Worm (Caenorhabditis elegans): ENCODE results near the gene C11G6.2.

C11G6.2 gene

ce11 chrX:16331425-16331824 is 3.0 kb downstream of the C11G6.2 start:
- TF ChIP-seq unc-62 (GFP tag; optimal IDR thresholded peaks at IDR 0.05) = no peak

- TF ChIP-seq unc-62 (GFP tag; optimal IDR thresholded peaks at IDR 0.05) = no peak
Measured at ce11 chrX:16331932-16332485, 3.6 kb downstream of the C11G6.2 start, which contains the start of gene taf-3. TSS of gene taf-3 (plus strand) at chrX:16332435.

DNA sequence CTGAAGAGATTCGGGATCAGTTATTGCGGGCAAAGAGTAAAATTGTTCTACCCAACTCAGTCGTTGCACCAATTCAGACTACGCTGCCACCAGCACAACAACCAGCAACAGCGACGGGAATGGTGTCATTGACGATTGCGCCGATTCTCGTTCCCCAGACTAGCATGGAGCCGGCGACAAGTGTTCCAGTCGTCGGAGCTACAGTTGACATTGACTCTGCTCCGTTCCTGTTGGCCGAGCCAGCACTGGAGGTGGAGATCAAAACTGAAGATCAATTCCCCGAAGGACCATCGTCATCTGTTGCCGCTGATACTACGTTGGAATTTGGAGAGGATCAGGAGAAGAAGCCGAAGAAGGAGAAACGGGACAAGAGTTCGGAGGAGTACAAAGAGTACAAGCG is 7.0 kb downstream of the C11G6.2 start:
- TF ChIP-seq unc-62 (GFP tag; optimal IDR thresholded peaks at IDR 0.05) = no peak

DNA sequence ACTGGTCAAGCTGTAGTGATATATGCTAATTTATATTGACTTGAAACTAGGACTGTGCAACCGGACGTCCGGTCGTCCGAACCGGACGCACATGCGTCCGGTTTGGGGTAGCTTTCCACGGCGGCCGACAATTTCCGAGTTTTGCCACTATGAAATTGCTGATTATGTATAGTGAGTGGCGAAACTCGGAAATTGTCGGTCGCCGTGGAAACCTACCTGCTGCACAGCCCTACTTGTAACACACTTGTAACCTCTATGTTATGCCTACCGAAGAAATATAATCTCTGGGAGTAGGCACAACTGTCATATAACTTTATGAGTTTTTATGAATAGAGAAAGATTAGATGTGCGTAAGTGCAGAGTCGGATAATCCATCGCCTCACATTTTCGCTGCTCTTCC is 8.5 kb downstream of the C11G6.2 start:
- no peak for TF ChIP-seq unc-62 (GFP tag; optimal IDR thresholded peaks at IDR 0.05)

DNA sequence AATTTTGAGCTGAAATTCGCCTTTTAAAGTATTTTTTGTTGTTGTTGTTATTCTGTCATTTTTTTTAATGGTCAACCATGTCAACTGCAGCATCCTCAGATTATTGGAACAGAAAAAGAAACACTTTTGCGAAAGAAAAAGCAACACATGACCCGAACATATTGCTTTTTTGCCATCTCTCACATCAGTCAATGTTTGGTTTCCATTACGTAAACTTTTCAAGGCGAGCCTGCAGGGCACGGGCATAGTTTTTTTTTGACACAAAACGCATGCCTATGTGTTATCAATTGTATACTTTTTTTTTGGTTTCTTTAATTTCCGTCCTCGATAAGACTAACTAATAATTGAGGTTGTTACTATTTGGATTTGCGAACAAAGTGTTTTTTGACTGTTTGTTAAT is 9.0 kb downstream of the C11G6.2 start:
- TF ChIP-seq unc-62 (GFP tag; optimal IDR thresholded peaks at IDR 0.05) = no peak

DNA sequence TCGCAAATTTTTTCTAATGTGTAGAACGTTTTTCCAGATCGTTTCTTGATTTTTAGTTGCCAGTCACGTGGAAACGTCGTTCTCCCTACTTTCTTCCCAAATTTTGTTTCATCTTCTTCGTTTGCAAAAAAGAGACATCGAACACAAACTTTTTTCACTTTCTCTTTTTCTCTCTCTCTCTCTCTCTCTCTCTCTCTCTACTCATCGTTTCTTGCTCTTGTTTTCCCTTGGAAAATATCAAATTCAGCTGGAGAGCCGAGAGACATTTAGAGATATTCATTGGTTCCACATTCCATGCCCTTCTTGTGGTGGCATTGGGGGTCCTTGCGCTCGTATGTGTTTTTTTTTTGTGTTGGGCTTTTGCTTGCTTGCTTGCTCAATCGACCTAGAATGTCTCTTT is 10.8 kb downstream of the C11G6.2 start:
- no peak for TF ChIP-seq unc-62 (GFP tag; optimal IDR thresholded peaks at IDR 0.05)

ce11 chrX:16341838-16342237 is 13.4 kb downstream of the C11G6.2 start:
- no peak for TF ChIP-seq unc-62 (GFP tag; optimal IDR thresholded peaks at IDR 0.05)

ce11 chrX:16342256-16342655 is 13.8 kb downstream of the C11G6.2 start:
- no peak for TF ChIP-seq unc-62 (GFP tag; optimal IDR thresholded peaks at IDR 0.05)

DNA sequence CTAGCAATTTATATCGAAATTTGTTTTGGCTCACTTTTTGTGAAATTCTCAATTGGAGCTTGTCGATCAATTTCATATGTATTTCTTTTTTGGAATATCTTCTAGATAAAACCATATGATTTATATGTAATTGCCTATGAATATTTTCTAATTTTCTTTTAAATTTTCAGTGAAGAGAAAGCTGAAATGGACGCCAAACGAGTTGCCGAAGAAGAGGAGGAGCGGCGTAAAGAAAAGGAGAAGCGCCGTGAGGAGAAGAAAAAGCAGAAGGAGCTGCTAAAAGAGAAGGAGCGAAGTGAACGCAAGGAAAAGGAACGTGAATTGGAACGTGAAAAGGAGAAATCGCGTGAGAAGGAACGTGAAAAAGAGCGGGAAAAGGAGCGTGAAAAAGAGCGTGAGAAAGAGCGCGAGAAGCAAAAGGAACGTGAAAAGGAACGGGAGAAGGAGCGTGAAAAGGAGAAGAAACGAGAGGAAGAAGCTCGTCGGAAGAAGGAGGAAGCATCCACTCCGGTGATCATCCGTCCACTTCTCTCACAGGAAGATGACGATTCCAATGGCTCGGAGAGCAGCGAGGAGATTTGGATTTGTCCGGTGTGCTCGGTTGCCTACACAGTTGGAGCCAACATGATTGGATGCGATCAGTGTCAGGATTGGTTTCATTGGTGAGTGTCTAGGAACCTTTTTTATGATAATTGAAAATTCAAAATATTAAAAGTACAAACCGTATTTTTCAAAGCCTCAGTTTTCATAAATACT is 15.6 kb downstream of the C11G6.2 start:
- TF ChIP-seq unc-62 (GFP tag; optimal IDR thresholded peaks at IDR 0.05) = no peak

ce11 chrX:16345296-16345695 is 16.9 kb downstream of the C11G6.2 start:
- no peak for TF ChIP-seq unc-62 (GFP tag; optimal IDR thresholded peaks at IDR 0.05)

- TF ChIP-seq unc-62 (GFP tag; optimal IDR thresholded peaks at IDR 0.05) = no peak
Measured at ce11 chrX:16346212-16346883, 17.9 kb downstream of the C11G6.2 start.

- no peak for TF ChIP-seq unc-62 (GFP tag; optimal IDR thresholded peaks at IDR 0.05)
Measured at ce11 chrX:16349019-16349418, 20.6 kb downstream of the C11G6.2 start.

DNA sequence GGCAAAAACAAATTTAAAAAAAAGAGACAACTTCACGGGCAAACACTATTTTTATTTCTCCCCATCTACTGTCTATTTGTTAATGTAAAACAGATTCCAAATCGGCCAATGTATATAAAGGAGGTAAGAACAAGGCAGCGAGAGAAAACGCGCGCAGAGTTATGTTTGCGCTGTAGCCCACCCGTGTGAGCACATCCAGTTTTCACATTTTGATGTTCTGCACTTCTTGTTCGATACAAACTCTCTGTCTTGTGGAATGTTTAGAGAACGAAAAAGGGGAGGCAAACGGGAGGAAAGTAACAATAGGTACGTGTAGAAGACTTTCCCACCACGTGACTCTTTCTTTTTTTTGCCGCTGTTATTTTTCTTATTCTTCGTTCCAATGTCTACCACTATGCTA is 24.1 kb downstream of the C11G6.2 start:
- no peak for TF ChIP-seq unc-62 (GFP tag; optimal IDR thresholded peaks at IDR 0.05)

ce11 chrX:16354598-16355211 is 26.3 kb downstream of the C11G6.2 start, which contains the start of gene nhr-28:
TSS of gene nhr-28 (plus strand) at chrX:16354976.
- no peak for TF ChIP-seq unc-62 (GFP tag; optimal IDR thresholded peaks at IDR 0.05)

ce11 chrX:16356341-16356740 is 27.9 kb downstream of the C11G6.2 start:
- no peak for TF ChIP-seq unc-62 (GFP tag; optimal IDR thresholded peaks at IDR 0.05)

ce11 chrX:16357531-16357930 is 29.1 kb downstream of the C11G6.2 start:
- TF ChIP-seq unc-62 (GFP tag; optimal IDR thresholded peaks at IDR 0.05) = no peak

DNA sequence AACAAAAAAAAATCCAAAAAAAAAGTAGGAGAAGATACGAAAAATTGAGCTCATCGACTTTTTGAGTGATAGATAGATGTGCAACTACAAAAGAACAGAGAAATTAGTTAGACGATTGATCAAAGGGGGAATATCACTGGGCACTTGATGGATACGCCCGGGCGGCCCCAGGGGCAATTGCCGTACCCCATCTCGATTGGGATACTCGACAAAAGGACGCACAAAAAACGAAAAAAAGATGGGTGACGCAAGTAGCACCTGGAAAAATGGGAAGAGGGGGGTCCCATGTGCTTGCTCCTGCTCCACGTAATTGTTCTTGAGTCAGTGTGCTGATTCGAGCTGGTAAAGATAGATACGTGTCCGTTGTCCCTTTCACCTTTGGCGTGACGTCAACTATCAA is 32.6 kb downstream of the C11G6.2 start:
- TF ChIP-seq unc-62 (GFP tag; optimal IDR thresholded peaks at IDR 0.05) = no peak

Measured in whole organism, dauer.